Worm (Caenorhabditis elegans) whole organism, midembryonic: ENCODE measurements around the gene K10C2.2.

Experiments used
- T22C8.4 ChIP-seq: fragments of 200-800 bp; sonication (Bioruptor generic); IDR thresholded peaks from 2 replicates; pipeline ENCODE4 v1.3.6; 2022; ENCODE audit warnings: missing genetic modification characterization, missing compliant biosample characterization
- cog-1 ChIP-seq: sonication (generic microtip); optimal IDR thresholded peaks from 2 replicates; lab custom pipeline; 2016; ENCODE audit warnings: missing genetic modification characterization, missing compliant biosample characterization
- flt-1 ChIP-seq: fragments of 200-800 bp; sonication (Bioruptor generic); IDR thresholded peaks from 2 replicates; pipeline ENCODE4 v1.3.6; 2022; ENCODE audit warnings: missing genetic modification characterization, missing compliant biosample characterization
- klf-2 ChIP-seq: fragments of 200-800 bp; sonication (Bioruptor generic); conservative IDR thresholded peaks from 2 replicates; pipeline ENCODE4 v1.3.6; 2022; ENCODE audit warnings: missing genetic modification reagents, missing genetic modification characterization, missing compliant biosample characterization
- med-1 ChIP-seq: sonication (generic microtip); optimal IDR thresholded peaks from 2 replicates; lab custom pipeline; 2017; ENCODE audit warnings: missing genetic modification characterization, mild to moderate bottlenecking, missing compliant biosample characterization, antibody characterized with exemption, missing genetic modification reagents; ENCODE audit not compliant: insufficient read depth
- ref-1 ChIP-seq: fragments of 200-800 bp; sonication (Bioruptor generic); conservative IDR thresholded peaks from 2 replicates; pipeline ENCODE4 v1.3.6; 2022; ENCODE audit warnings: missing genetic modification reagents, missing genetic modification characterization, missing compliant biosample characterization
- tab-1 ChIP-seq: fragments of 200-800 bp; sonication (Bioruptor generic); IDR thresholded peaks from 2 replicates; pipeline ENCODE4 v1.3.6; 2022; ENCODE audit warnings: missing genetic modification characterization, missing compliant biosample characterization
- ztf-23 ChIP-seq: fragments of 200-800 bp; sonication (Bioruptor generic); IDR thresholded peaks from 2 replicates; pipeline ENCODE4 v1.3.6; 2022; ENCODE audit warnings: missing genetic modification reagents, missing genetic modification characterization, missing compliant biosample characterization
- ztf-29 ChIP-seq: fragments of 200-800 bp; sonication (Bioruptor generic); IDR thresholded peaks from 2 replicates; pipeline ENCODE4 v1.3.6; 2022; ENCODE audit warnings: missing genetic modification reagents, missing genetic modification characterization, missing compliant biosample characterization

ce11 chrX:6391491-6391890 lies 42.1 kb downstream of the K10C2.2 start, which contains the start of gene igcm-2:
- TF ChIP-seq T22C8.4 (no peak), flt-1 (no peak), ref-1 (no peak), ztf-23 (GFP tag; lab: Robert Waterston, UW) (no peak), ztf-29 (GFP tag; lab: Robert Waterston, UW) (no peak), cog-1 (tag; lab: Kevin White, UChicago) (no peak), klf-2 (GFP tag; lab: Robert Waterston, UW) (no peak), med-1 (GFP tag; lab: Kevin White, UChicago) (no peak), tab-1 (GFP tag; lab: Robert Waterston, UW) (no peak)
